Fruit fly (Drosophila melanogaster) whole organism, embryonic: ENCODE measurements around the gene heix.

ENCODE experiments used
- CG10565 ChIP-seq: fragments of 200-800 bp; sonication (Bioruptor generic); optimal IDR thresholded peaks from 3 replicates; lab custom pipeline; 2016; ENCODE audit warnings: missing biosample characterization, mild to moderate bottlenecking, missing genetic modification characterization
- CG10654 ChIP-seq: fragments of 200-800 bp; sonication (Bioruptor generic); optimal IDR thresholded peaks from 2 replicates; lab custom pipeline; 2016; ENCODE audit warnings: missing biosample characterization, missing genetic modification characterization
- CG13894 ChIP-seq: fragments of 200-800 bp; sonication (Bioruptor generic); optimal IDR thresholded peaks from 3 replicates; lab custom pipeline; 2018; ENCODE audit warnings: missing biosample characterization, mild to moderate bottlenecking, missing genetic modification characterization, moderate library complexity
- CG14667 ChIP-seq: fragments of 200-800 bp; sonication (Bioruptor generic); IDR thresholded peaks from 2 replicates; pipeline ENCODE4 v1.3.6; 2022; ENCODE audit warnings: missing biosample characterization, missing genetic modification characterization
- CG16813 ChIP-seq: fragments of 200-800 bp; sonication (Bioruptor generic); IDR thresholded peaks from 3 replicates; pipeline ENCODE4 v1.3.6; 2022; ENCODE audit warnings: missing biosample characterization, missing genetic modification characterization; ENCODE audit not compliant: partially characterized antibody
- CG17328 ChIP-seq: fragments of 200-800 bp; sonication (Bioruptor generic); IDR thresholded peaks from 2 replicates; pipeline ENCODE4 v1.3.6; 2022; ENCODE audit warnings: missing biosample characterization, missing genetic modification characterization
- CG17385 ChIP-seq: fragments of 200-800 bp; sonication (Bioruptor generic); optimal IDR thresholded peaks from 3 replicates; lab custom pipeline; 2018; ENCODE audit warnings: missing biosample characterization, mild to moderate bottlenecking, missing genetic modification characterization
- CG2116 ChIP-seq: fragments of 200-800 bp; sonication (Bioruptor generic); optimal IDR thresholded peaks from 3 replicates; lab custom pipeline; 2018; ENCODE audit warnings: missing biosample characterization, mild to moderate bottlenecking, missing genetic modification characterization
- CG30403 ChIP-seq: fragments of 200-800 bp; sonication (Bioruptor generic); optimal IDR thresholded peaks from 3 replicates; lab custom pipeline; 2016; ENCODE audit warnings: missing biosample characterization, missing genetic modification characterization
- CG34376 ChIP-seq: fragments of 200-800 bp; sonication (Bioruptor generic); optimal IDR thresholded peaks from 2 replicates; lab custom pipeline; 2018; ENCODE audit warnings: missing biosample characterization, mild to moderate bottlenecking, missing genetic modification characterization
- CG3838 ChIP-seq: fragments of 200-800 bp; sonication (Bioruptor generic); optimal IDR thresholded peaks from 3 replicates; lab custom pipeline; 2016; ENCODE audit warnings: missing biosample characterization, missing genetic modification characterization
- CG3995 ChIP-seq: fragments of 200-800 bp; sonication (Bioruptor generic); optimal IDR thresholded peaks from 3 replicates; lab custom pipeline; 2016; ENCODE audit warnings: missing biosample characterization, missing genetic modification characterization
- CG4617 ChIP-seq: fragments of 200-800 bp; sonication (Bioruptor generic); optimal IDR thresholded peaks from 3 replicates; lab custom pipeline; 2016; ENCODE audit warnings: missing biosample characterization, missing genetic modification characterization, borderline replicate concordance
- CG7556 ChIP-seq: fragments of 200-800 bp; sonication (Bioruptor generic); optimal IDR thresholded peaks from 2 replicates; lab custom pipeline; 2017; ENCODE audit warnings: missing biosample characterization, mild to moderate bottlenecking, missing genetic modification characterization
- CG8089 ChIP-seq: fragments of 200-800 bp; sonication (Bioruptor generic); optimal IDR thresholded peaks from 3 replicates; lab custom pipeline; 2016; ENCODE audit warnings: missing biosample characterization, missing genetic modification characterization
- CG8478 ChIP-seq: fragments of >200 bp; optimal IDR thresholded peaks from 2 replicates; lab custom pipeline; 2018
- CG9609 ChIP-seq: fragments of 200-800 bp; sonication (Bioruptor generic); optimal IDR thresholded peaks from 3 replicates; lab custom pipeline; 2016; ENCODE audit warnings: missing biosample characterization, missing genetic modification characterization
- CkIIα-i1 ChIP-seq: fragments of 200-800 bp; sonication (Bioruptor generic); IDR thresholded peaks from 2 replicates; pipeline ENCODE4 v1.3.6; 2022; ENCODE audit warnings: missing biosample characterization, missing genetic modification characterization
- Dp ChIP-seq: fragments of 200-800 bp; sonication (Bioruptor generic); optimal IDR thresholded peaks from 2 replicates; lab custom pipeline; 2018; ENCODE audit warnings: missing biosample characterization, mild to moderate bottlenecking, missing genetic modification characterization, moderate library complexity
- E2f2 ChIP-seq: fragments of 200-800 bp; sonication (Bioruptor generic); IDR thresholded peaks from 2 replicates; pipeline ENCODE4 v1.3.6; 2022; ENCODE audit warnings: missing biosample characterization, missing genetic modification characterization
- Fer2 ChIP-seq: fragments of 200-800 bp; sonication (Bioruptor generic); optimal IDR thresholded peaks from 2 replicates; lab custom pipeline; 2018; ENCODE audit warnings: missing biosample characterization, mild to moderate bottlenecking, missing genetic modification characterization, moderate library complexity
- H15 ChIP-seq: fragments of 200-800 bp; sonication (Bioruptor generic); IDR thresholded peaks from 3 replicates; pipeline ENCODE4 v1.3.6; 2022; ENCODE audit warnings: missing biosample characterization, missing genetic modification characterization
- HLHmδ ChIP-seq: fragments of 200-800 bp; sonication (Bioruptor generic); optimal IDR thresholded peaks from 2 replicates; lab custom pipeline; 2018; ENCODE audit warnings: missing biosample characterization, mild to moderate bottlenecking, missing genetic modification characterization, moderate library complexity
- HmgZ ChIP-seq: fragments of 200-800 bp; sonication (Bioruptor generic); optimal IDR thresholded peaks from 2 replicates; lab custom pipeline; 2018; ENCODE audit warnings: missing biosample characterization, mild to moderate bottlenecking, missing genetic modification characterization
- Hr39 ChIP-seq: fragments of >200 bp; optimal IDR thresholded peaks from 2 replicates; lab custom pipeline; 2017
- MBD-R2 ChIP-seq: fragments of 200-800 bp; sonication (Bioruptor generic); IDR thresholded peaks from 2 replicates; pipeline ENCODE4 v1.3.6; 2022; ENCODE audit warnings: missing biosample characterization, missing genetic modification characterization
- Myb ChIP-seq: fragments of 200-800 bp; sonication (Bioruptor generic); optimal IDR thresholded peaks from 2 replicates; lab custom pipeline; 2016; ENCODE audit warnings: missing biosample characterization, missing genetic modification characterization
- Neu2 ChIP-seq: fragments of 200-800 bp; sonication (Bioruptor generic); optimal IDR thresholded peaks from 3 replicates; lab custom pipeline; 2016; ENCODE audit warnings: missing biosample characterization, missing genetic modification characterization, borderline replicate concordance
- Rx ChIP-seq: fragments of 200-800 bp; sonication (Bioruptor generic); IDR thresholded peaks from 2 replicates; pipeline ENCODE4 v1.3.6; 2022; ENCODE audit warnings: missing biosample characterization, missing genetic modification characterization
- TFAM ChIP-seq: fragments of 200-800 bp; sonication (Bioruptor generic); optimal IDR thresholded peaks from 2 replicates; lab custom pipeline; 2017; ENCODE audit warnings: missing biosample characterization, missing genetic modification characterization, inconsistent platforms
- Vsx1 ChIP-seq: fragments of 200-800 bp; sonication (Bioruptor generic); optimal IDR thresholded peaks from 2 replicates; lab custom pipeline; 2017; ENCODE audit warnings: missing biosample characterization, mild to moderate bottlenecking, missing genetic modification characterization, missing genetic modification reagents
- ara ChIP-seq: fragments of 200-800 bp; sonication (Bioruptor generic); IDR thresholded peaks from 2 replicates; pipeline ENCODE4 v1.3.6; 2022; ENCODE audit warnings: missing biosample characterization, missing genetic modification characterization
- crol ChIP-seq: fragments of 200-800 bp; sonication (Bioruptor generic); IDR thresholded peaks from 2 replicates; pipeline ENCODE4 v1.3.6; 2022; ENCODE audit warnings: missing biosample characterization, missing genetic modification characterization
- en ChIP-seq: fragments of 200-800 bp; sonication (Bioruptor generic); optimal IDR thresholded peaks from 2 replicates; lab custom pipeline; 2016; ENCODE audit warnings: missing biosample characterization, missing genetic modification characterization
- fd3F ChIP-seq: fragments of 200-800 bp; sonication (Bioruptor generic); optimal IDR thresholded peaks from 2 replicates; lab custom pipeline; 2018; ENCODE audit warnings: missing biosample characterization, mild to moderate bottlenecking, missing genetic modification characterization, moderate library complexity
- fd64A ChIP-seq: fragments of 200-800 bp; sonication (Bioruptor generic); optimal IDR thresholded peaks from 3 replicates; lab custom pipeline; 2018; ENCODE audit warnings: missing biosample characterization, mild to moderate bottlenecking, missing genetic modification characterization
- gro ChIP-seq: fragments of 200-800 bp; sonication (Bioruptor generic); optimal IDR thresholded peaks from 2 replicates; lab custom pipeline; 2016; ENCODE audit warnings: missing biosample characterization, missing genetic modification characterization
- hkb ChIP-seq, 2 experiments: fragments of 200-800 bp in 1 of 2; fragments of >200 bp in 1 of 2; sonication (Bioruptor generic) in 1 of 2; IDR thresholded peaks in 1 of 2; optimal IDR thresholded peaks in 1 of 2; 2 replicates each; pipeline versions ENCODE4 v1.3.6 to Lab custom; 2017 to 2022; ENCODE audit warnings: missing biosample characterization in 1 of 2, missing genetic modification characterization in 1 of 2
- knrl ChIP-seq: fragments of 200-800 bp; sonication (Bioruptor generic); IDR thresholded peaks from 3 replicates; pipeline ENCODE4 v1.3.6; 2022; ENCODE audit warnings: missing biosample characterization, missing genetic modification characterization; ENCODE audit not compliant: partially characterized antibody
- lilli ChIP-seq: fragments of 200-800 bp; sonication (Bioruptor generic); optimal IDR thresholded peaks from 3 replicates; lab custom pipeline; 2016; ENCODE audit warnings: missing biosample characterization, missing genetic modification characterization
- luna ChIP-seq: fragments of 200-800 bp; sonication (Bioruptor generic); optimal IDR thresholded peaks from 2 replicates; lab custom pipeline; 2016; ENCODE audit warnings: missing biosample characterization, missing genetic modification characterization
- pum ChIP-seq: fragments of 200-800 bp; sonication (Bioruptor generic); optimal IDR thresholded peaks from 2 replicates; lab custom pipeline; 2016; ENCODE audit warnings: missing biosample characterization, missing genetic modification characterization
- ro ChIP-seq: fragments of 200-800 bp; sonication (Bioruptor generic); IDR thresholded peaks from 2 replicates; pipeline ENCODE4 v1.3.6; 2022; ENCODE audit warnings: missing biosample characterization, missing genetic modification characterization
- salm ChIP-seq: fragments of 200-800 bp; sonication (Bioruptor generic); optimal IDR thresholded peaks from 2 replicates; lab custom pipeline; 2018; ENCODE audit warnings: missing biosample characterization, mild to moderate bottlenecking, missing genetic modification characterization
- sc ChIP-seq, 3 experiments: fragments of >200 bp in 2 of 3; fragments of 200-800 bp in 1 of 3; sonication (Bioruptor generic) in 1 of 3; optimal IDR thresholded peaks; 2 replicates in 2 of 3; 3 replicates in 1 of 3; lab custom pipeline; 2017; ENCODE audit warnings: mild to moderate bottlenecking in 1 of 3, missing biosample characterization in 1 of 3, missing genetic modification characterization in 1 of 3, missing genetic modification reagents in 1 of 3
- scrt ChIP-seq: fragments of 200-800 bp; sonication (Bioruptor generic); optimal IDR thresholded peaks from 2 replicates; lab custom pipeline; 2018; ENCODE audit warnings: missing biosample characterization, mild to moderate bottlenecking, missing genetic modification characterization, moderate library complexity
- slp2 ChIP-seq: fragments of 200-800 bp; sonication (Bioruptor generic); optimal IDR thresholded peaks from 2 replicates; lab custom pipeline; 2016; ENCODE audit warnings: missing biosample characterization, missing genetic modification characterization
- stwl ChIP-seq: fragments of 200-800 bp; sonication (Bioruptor generic); optimal IDR thresholded peaks from 3 replicates; lab custom pipeline; 2018; ENCODE audit warnings: missing biosample characterization, mild to moderate bottlenecking, missing genetic modification characterization, moderate library complexity
- yki ChIP-seq: fragments of >200 bp; optimal IDR thresholded peaks from 3 replicates; lab custom pipeline; 2018

Gene heix

DNA sequence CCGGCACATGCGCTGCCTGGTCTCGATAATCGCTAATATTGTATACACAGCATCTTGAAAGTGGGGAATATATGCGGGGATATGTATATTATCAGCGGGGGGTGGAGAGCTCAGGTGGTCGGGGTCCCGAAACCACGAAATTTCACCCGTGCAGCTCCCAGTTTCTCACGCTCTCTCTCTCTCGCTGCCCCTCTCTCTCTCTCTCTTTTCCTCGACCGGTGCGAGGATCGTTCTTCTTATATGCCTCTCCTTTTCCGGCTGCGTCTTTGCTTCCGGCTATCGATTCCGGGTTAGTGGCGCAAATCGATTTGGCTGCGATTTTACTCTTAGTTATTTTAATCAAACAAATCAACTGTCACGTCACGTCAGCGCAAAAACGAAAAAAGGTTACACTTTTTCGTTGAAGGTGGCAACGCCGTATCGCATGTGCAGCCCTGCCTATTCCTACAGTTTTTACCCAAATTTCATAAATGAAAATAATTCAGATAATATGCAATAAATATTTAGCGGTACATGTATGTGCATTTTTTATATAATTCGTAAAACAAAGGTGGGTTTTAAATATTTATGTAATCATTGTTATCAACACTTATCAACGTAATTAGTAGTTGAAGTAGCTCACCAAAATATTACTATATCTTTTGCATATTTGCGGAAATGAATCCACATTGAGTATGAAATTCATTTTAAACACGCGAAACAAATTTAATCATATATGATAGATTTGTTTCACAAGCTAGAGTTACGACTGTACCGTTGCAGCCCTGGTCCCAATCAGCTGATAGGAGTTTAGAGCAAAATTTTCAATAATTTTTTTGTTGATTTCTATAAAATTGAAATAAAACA, at the start of gene heix, which contains the start of gene CG17328:
TSS of gene heix (minus strand) at position 393 of the 846 bp plus-strand sequence.
TSS of gene CG17328 (plus strand) at position 478 of the 846 bp plus-strand sequence.
- TF ChIP-seq Vsx1 (GFP tag; lab: Kevin White, UChicago) (no peak), Myb (GFP tag; lab: Kevin White, UChicago) (peak; percentile 39), scrt (peak; percentile 37), CG3995 (GFP tag; lab: Kevin White, UChicago) (peak; percentile 61), lilli (GFP tag; lab: Kevin White, UChicago) (peak; percentile 84), crol (GFP tag; lab: Robert Waterston, UW) (peak; percentile 93), CG7556 (GFP tag; lab: Kevin White, UChicago) (peak; percentile 72), CG10565 (GFP tag; lab: Kevin White, UChicago) (no peak), CG14667 (GFP tag; lab: Robert Waterston, UW) (no peak; the same call in 1 of the 2 replicates), CG8478 (lab: Kevin White, UChicago) (no peak), fd64A (GFP tag; lab: Kevin White, UChicago) (no peak), sc (optimal IDR thresholded peaks at IDR 0.05; lab: Kevin White, UChicago) (no peak), sc (GFP tag; optimal IDR thresholded peaks at IDR 0.05; lab: Kevin White, UChicago) (no peak), TFAM (GFP tag; lab: Kevin White, UChicago) (no peak), slp2 (GFP tag; lab: Kevin White, UChicago) (peak; percentile 5), Dp (peak; percentile 21), luna (peak; percentile 70), CkIIα-i1 (GFP tag; lab: Robert Waterston, UW) (no peak), CG10654 (GFP tag; lab: Kevin White, UChicago) (peak; percentile 70), HLHmδ (GFP tag; lab: Kevin White, UChicago) (no peak), Hr39 (lab: Kevin White, UChicago) (no peak), HmgZ (tag; lab: Kevin White, UChicago) (peak; percentile 30), knrl (GFP tag; lab: Robert Waterston, UW) (no peak), CG2116 (peak; percentile 75), hkb (optimal IDR thresholded peaks at IDR 0.05; lab: Kevin White, UChicago) (peak; percentile 4), hkb (GFP tag; IDR thresholded peaks at IDR 0.05; lab: Robert Waterston, UW) (peak; percentile 37; the same call in 1 of the 2 replicates), yki (lab: Kevin White, UChicago) (no peak), CG16813 (GFP tag; lab: Robert Waterston, UW) (no peak), pum (GFP tag; lab: Kevin White, UChicago) (peak; percentile 70), fd3F (GFP tag; lab: Kevin White, UChicago) (peak; percentile 65), CG4617 (GFP tag; lab: Kevin White, UChicago) (peak; percentile 94), CG8089 (GFP tag; lab: Kevin White, UChicago) (no peak), CG34376 (GFP tag; lab: Kevin White, UChicago) (peak; percentile 61), Neu2 (GFP tag; lab: Kevin White, UChicago) (no peak), en (GFP tag; lab: Kevin White, UChicago) (no peak), ara (GFP tag; lab: Robert Waterston, UW) (peak; percentile 48; the same call in 1 of the 2 replicates), gro (GFP tag; lab: Kevin White, UChicago) (peak; percentile 31), CG3838 (GFP tag; lab: Kevin White, UChicago) (no peak), Rx (peak; percentile 52), MBD-R2 (GFP tag; lab: Robert Waterston, UW) (peak; percentile 75; the same call in 1 of the 2 replicates), ro (GFP tag; lab: Robert Waterston, UW) (no peak), H15 (GFP tag; lab: Robert Waterston, UW) (peak; percentile 70; the same call in 2 of the 3 replicates), salm (tag; lab: Kevin White, UChicago) (no peak), E2f2 (GFP tag; lab: Robert Waterston, UW) (peak; percentile 48), CG13894 (tag; lab: Kevin White, UChicago) (peak; percentile 32), CG9609 (GFP tag; lab: Kevin White, UChicago) (peak; percentile 53), CG17328 (peak; percentile 85), CG30403 (GFP tag; lab: Kevin White, UChicago) (peak; percentile 88), CG17385 (GFP tag; lab: Kevin White, UChicago) (peak; percentile 58), stwl (tag; lab: Kevin White, UChicago) (peak; percentile 46), Fer2 (tag; lab: Kevin White, UChicago) (peak; percentile 75)
